Fruit fly (Drosophila melanogaster) whole organism, embryonic: ENCODE results near the gene Gos28.

ENCODE experiments used
- Bteb2 ChIP-seq: fragments of 200-800 bp; sonication (Bioruptor generic); optimal IDR thresholded peaks from 2 replicates; lab custom pipeline; 2016; ENCODE audit warnings: missing biosample characterization, missing genetic modification characterization
- CG13894 ChIP-seq: fragments of 200-800 bp; sonication (Bioruptor generic); optimal IDR thresholded peaks from 3 replicates; lab custom pipeline; 2018; ENCODE audit warnings: missing biosample characterization, mild to moderate bottlenecking, missing genetic modification characterization, moderate library complexity
- CG15601 ChIP-seq: fragments of 200-800 bp; sonication (Bioruptor generic); optimal IDR thresholded peaks from 3 replicates; lab custom pipeline; 2019; ENCODE audit warnings: missing biosample characterization, mild to moderate bottlenecking, missing genetic modification characterization, moderate library complexity
- CG17359 ChIP-seq: fragments of 200-800 bp; sonication (Bioruptor generic); optimal IDR thresholded peaks from 3 replicates; lab custom pipeline; 2018; ENCODE audit warnings: missing biosample characterization, mild to moderate bottlenecking, missing genetic modification characterization, moderate library complexity
- CG17612 ChIP-seq: fragments of 200-800 bp; sonication (Bioruptor generic); IDR thresholded peaks from 2 replicates; pipeline ENCODE4 v1.3.6; 2022; ENCODE audit warnings: missing biosample characterization, missing genetic modification characterization
- CG2120 ChIP-seq: fragments of 200-800 bp; sonication (Bioruptor generic); optimal IDR thresholded peaks from 3 replicates; lab custom pipeline; 2016; ENCODE audit warnings: missing biosample characterization, missing genetic modification characterization
- CG2129 ChIP-seq: fragments of 200-800 bp; sonication (Bioruptor generic); IDR thresholded peaks from 2 replicates; pipeline ENCODE4 v1.3.6; 2022; ENCODE audit warnings: missing biosample characterization, missing genetic modification characterization; ENCODE audit not compliant: partially characterized antibody
- CG30403 ChIP-seq: fragments of 200-800 bp; sonication (Bioruptor generic); optimal IDR thresholded peaks from 3 replicates; lab custom pipeline; 2016; ENCODE audit warnings: missing biosample characterization, missing genetic modification characterization
- CG3726 ChIP-seq: fragments of 200-800 bp; sonication (Bioruptor generic); IDR thresholded peaks from 3 replicates; pipeline ENCODE4, ENCODE4 v1.3.6; 2022; ENCODE audit warnings: missing biosample characterization, missing genetic modification characterization
- CG3995 ChIP-seq: fragments of 200-800 bp; sonication (Bioruptor generic); optimal IDR thresholded peaks from 3 replicates; lab custom pipeline; 2016; ENCODE audit warnings: missing biosample characterization, missing genetic modification characterization
- CG6791 ChIP-seq: fragments of 200-800 bp; sonication (Bioruptor generic); IDR thresholded peaks from 3 replicates; pipeline ENCODE4 v1.3.6; 2022; ENCODE audit warnings: missing biosample characterization, missing genetic modification characterization; ENCODE audit not compliant: partially characterized antibody
- CG7357 ChIP-seq: fragments of 200-800 bp; sonication (Bioruptor generic); IDR thresholded peaks from 3 replicates; pipeline ENCODE4 v1.3.6; 2022; ENCODE audit warnings: missing biosample characterization, missing genetic modification characterization
- CG7745 ChIP-seq: fragments of 200-800 bp; sonication (Bioruptor generic); optimal IDR thresholded peaks from 2 replicates; lab custom pipeline; 2018; ENCODE audit warnings: missing biosample characterization, mild to moderate bottlenecking, missing genetic modification characterization, moderate library complexity
- CG8478 ChIP-seq: fragments of >200 bp; optimal IDR thresholded peaks from 2 replicates; lab custom pipeline; 2018
- CTCF ChIP-seq: fragments of 200-800 bp; sonication (Bioruptor generic); optimal IDR thresholded peaks from 2 replicates; lab custom pipeline; 2017; ENCODE audit warnings: missing biosample characterization, mild to moderate bottlenecking, missing genetic modification characterization, moderate library complexity
- CrebB ChIP-seq: fragments of 200-800 bp; sonication (Bioruptor generic); optimal IDR thresholded peaks from 3 replicates; lab custom pipeline; 2018; ENCODE audit warnings: missing biosample characterization, mild to moderate bottlenecking, missing genetic modification characterization
- D ChIP-seq, 2 experiments: fragments of 200-800 bp in 1 of 2; fragments of >200 bp in 1 of 2; sonication (Bioruptor generic) in 1 of 2; optimal IDR thresholded peaks; 2 replicates in 1 of 2; 3 replicates in 1 of 2; lab custom pipeline; 2017; ENCODE audit warnings: mild to moderate bottlenecking in 1 of 2, missing biosample characterization in 1 of 2, missing genetic modification characterization in 1 of 2, missing genetic modification reagents in 1 of 2
- Dad ChIP-seq: fragments of 200-800 bp; sonication (Bioruptor generic); optimal IDR thresholded peaks from 3 replicates; lab custom pipeline; 2016; ENCODE audit warnings: missing biosample characterization, missing genetic modification characterization
- Dll ChIP-seq: fragments of 200-800 bp; sonication (Bioruptor generic); IDR thresholded peaks from 4 replicates; pipeline ENCODE4 v1.3.6; 2022; ENCODE audit warnings: missing biosample characterization, missing genetic modification characterization; ENCODE audit not compliant: partially characterized antibody
- Drgx ChIP-seq: fragments of 200-800 bp; sonication (Bioruptor generic); IDR thresholded peaks from 2 replicates; pipeline ENCODE4 v1.3.6; 2022; ENCODE audit warnings: missing biosample characterization, missing genetic modification characterization
- Ets65A ChIP-seq: fragments of 200-800 bp; sonication (Bioruptor generic); peaks from one replicate; lab custom pipeline; 2016; ENCODE audit warnings: missing biosample characterization, missing genetic modification characterization
- HLH4C ChIP-seq: fragments of 200-800 bp; sonication (Bioruptor generic); IDR thresholded peaks from 3 replicates; pipeline ENCODE4 v1.3.6; 2022; ENCODE audit warnings: missing biosample characterization, missing genetic modification characterization; ENCODE audit not compliant: partially characterized antibody
- Nf-YA ChIP-seq: fragments of 200-800 bp; sonication (Bioruptor generic); IDR thresholded peaks from 2 replicates; pipeline ENCODE4 v1.3.6; 2022; ENCODE audit warnings: missing biosample characterization, missing genetic modification characterization
- Pdp1 ChIP-seq, 2 experiments: fragments of 200-800 bp; sonication (Bioruptor generic); optimal IDR thresholded peaks; 3 replicates each; lab custom pipeline; 2016; ENCODE audit warnings: missing biosample characterization in 2 of 2, missing genetic modification characterization in 2 of 2, mild to moderate bottlenecking in 1 of 2, moderate library complexity in 1 of 2
- Tbp ChIP-seq: fragments of >200 bp; optimal IDR thresholded peaks from 2 replicates; lab custom pipeline; 2018; ENCODE audit warnings: missing biosample characterization, missing genetic modification characterization
- Trl ChIP-seq, 3 experiments: fragments of >200 bp in 2 of 3; fragments of 200-800 bp in 1 of 3; sonication (Bioruptor generic) in 1 of 3; optimal IDR thresholded peaks; 2 replicates in 1 of 3; 3 replicates in 2 of 3; lab custom pipeline; 2016 to 2017; ENCODE audit warnings: missing biosample characterization in 1 of 3, missing genetic modification characterization in 1 of 3
- amos ChIP-seq: fragments of 200-800 bp; sonication (Bioruptor generic); IDR thresholded peaks from 2 replicates; pipeline ENCODE4 v1.3.6; 2022; ENCODE audit warnings: missing biosample characterization, missing genetic modification characterization; ENCODE audit not compliant: partially characterized antibody
- ash1 ChIP-seq: fragments of 200-800 bp; sonication (Bioruptor generic); optimal IDR thresholded peaks from 2 replicates; lab custom pipeline; 2018; ENCODE audit warnings: missing biosample characterization, mild to moderate bottlenecking, missing genetic modification characterization
- btn ChIP-seq: fragments of 200-800 bp; sonication (Bioruptor generic); optimal IDR thresholded peaks from 2 replicates; lab custom pipeline; 2016; ENCODE audit warnings: missing biosample characterization, missing genetic modification characterization
- cad ChIP-seq: fragments of >200 bp; optimal IDR thresholded peaks from 2 replicates; lab custom pipeline; 2017; ENCODE audit warnings: missing biosample characterization, missing genetic modification characterization
- dmrt11E ChIP-seq: fragments of 200-800 bp; sonication (Bioruptor generic); optimal IDR thresholded peaks from 3 replicates; lab custom pipeline; 2018; ENCODE audit warnings: missing biosample characterization, mild to moderate bottlenecking, missing genetic modification characterization, moderate library complexity
- en ChIP-seq: fragments of 200-800 bp; sonication (Bioruptor generic); optimal IDR thresholded peaks from 2 replicates; lab custom pipeline; 2016; ENCODE audit warnings: missing biosample characterization, missing genetic modification characterization
- fd102C ChIP-seq: fragments of 200-800 bp; sonication (Bioruptor generic); optimal IDR thresholded peaks from 2 replicates; lab custom pipeline; 2018; ENCODE audit warnings: missing biosample characterization, mild to moderate bottlenecking, missing genetic modification characterization, moderate library complexity
- gcm ChIP-seq: fragments of 200-800 bp; sonication (Bioruptor generic); optimal IDR thresholded peaks from 2 replicates; lab custom pipeline; 2019; ENCODE audit warnings: missing biosample characterization, mild to moderate bottlenecking, missing genetic modification characterization, moderate library complexity
- nom ChIP-seq: fragments of 200-800 bp; sonication (Bioruptor generic); optimal IDR thresholded peaks from 2 replicates; lab custom pipeline; 2017; ENCODE audit warnings: missing biosample characterization, missing genetic modification characterization, mild to moderate bottlenecking, moderate library complexity, missing genetic modification reagents
- onecut ChIP-seq: fragments of 200-800 bp; sonication (Bioruptor generic); IDR thresholded peaks from 2 replicates; pipeline ENCODE4 v1.3.6; 2022; ENCODE audit warnings: missing biosample characterization, missing genetic modification characterization
- pan ChIP-seq, 4 experiments: fragments of >200 bp in 3 of 4; fragments of 200-800 bp in 1 of 4; sonication (Bioruptor generic) in 1 of 4; optimal IDR thresholded peaks in 3 of 4; IDR thresholded peaks in 1 of 4; 2 replicates each; pipeline versions ENCODE4 v1.3.6 to Lab custom; 2017 to 2022; ENCODE audit warnings: missing biosample characterization in 2 of 4, missing genetic modification characterization in 2 of 4, mixed read lengths in 1 of 4
- pita ChIP-seq: fragments of 200-800 bp; sonication (Bioruptor generic); optimal IDR thresholded peaks from 2 replicates; lab custom pipeline; 2017; ENCODE audit warnings: missing biosample characterization, mild to moderate bottlenecking, missing genetic modification characterization
- pnt ChIP-seq: fragments of 200-800 bp; sonication (Bioruptor generic); optimal IDR thresholded peaks from 3 replicates; lab custom pipeline; 2016; ENCODE audit warnings: missing biosample characterization, missing genetic modification characterization
- psq ChIP-seq: fragments of 200-800 bp; sonication (Bioruptor generic); optimal IDR thresholded peaks from 2 replicates; lab custom pipeline; 2017; ENCODE audit warnings: missing biosample characterization, missing genetic modification characterization
- ranshi ChIP-seq: fragments of 200-800 bp; sonication (Bioruptor generic); IDR thresholded peaks from 2 replicates; pipeline ENCODE4 v1.3.6; 2022; ENCODE audit warnings: missing biosample characterization, missing genetic modification characterization
- row ChIP-seq: fragments of 200-800 bp; sonication (Bioruptor generic); IDR thresholded peaks from 3 replicates; pipeline ENCODE4 v1.3.6; 2022; ENCODE audit warnings: missing biosample characterization, missing genetic modification characterization
- slp2 ChIP-seq: fragments of 200-800 bp; sonication (Bioruptor generic); optimal IDR thresholded peaks from 2 replicates; lab custom pipeline; 2016; ENCODE audit warnings: missing biosample characterization, missing genetic modification characterization
- tup ChIP-seq: fragments of 200-800 bp; sonication (Bioruptor generic); optimal IDR thresholded peaks from 2 replicates; lab custom pipeline; 2016; ENCODE audit warnings: missing biosample characterization, mild to moderate bottlenecking, missing genetic modification characterization, moderate library complexity
- z ChIP-seq: fragments of 200-800 bp; sonication (Bioruptor generic); IDR thresholded peaks from 3 replicates; pipeline ENCODE4 v1.3.6; 2022; ENCODE audit warnings: missing biosample characterization, missing genetic modification characterization

Gos28 gene

DNA sequence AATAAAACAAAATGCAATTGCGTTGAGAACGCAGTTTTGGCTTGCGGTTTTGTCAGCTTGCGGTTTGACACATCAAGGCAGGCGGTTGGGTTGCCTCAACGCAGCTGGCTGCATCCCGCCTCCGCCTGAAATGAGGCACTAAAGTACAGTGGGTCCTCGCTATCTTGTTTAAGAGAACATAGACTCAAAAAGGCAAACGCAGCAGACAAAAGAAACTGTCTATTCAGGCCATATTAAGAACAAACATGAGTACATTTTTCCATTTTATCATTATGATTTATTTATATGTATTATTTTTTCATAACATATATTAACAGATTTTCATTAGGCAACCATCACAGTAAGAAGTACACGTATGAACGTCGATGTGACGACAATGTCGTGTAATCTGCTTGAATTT is 23.9 kb upstream of the Gos28 start:
- TF ChIP-seq gcm (no peak), fd102C (no peak), psq (no peak), row (GFP tag; lab: Robert Waterston, UW) (peak; percentile 28; the same call in 1 of the 3 replicates), CG3995 (GFP tag; lab: Kevin White, UChicago) (no peak), CG30403 (GFP tag; lab: Kevin White, UChicago) (no peak), Trl (optimal IDR thresholded peaks at IDR 0.05; lab: Kevin White, UChicago) (no peak), Trl (GFP tag; optimal IDR thresholded peaks at IDR 0.05; lab: Kevin White, UChicago) (no peak), pita (GFP tag; lab: Kevin White, UChicago) (no peak), Pdp1 (GFP tag; optimal IDR thresholded peaks at IDR 0.05; lab: Kevin White, UChicago) (no peak), slp2 (GFP tag; lab: Kevin White, UChicago) (no peak), CG7357 (GFP tag; lab: Robert Waterston, UW) (no peak), Drgx (GFP tag; lab: Robert Waterston, UW) (peak; percentile 36; the same call in 1 of the 2 replicates), Dad (GFP tag; lab: Kevin White, UChicago) (no peak), Dll (no peak), Tbp (no peak)
- TF ChIP-seq, all 482 proteins: peak for 2

DNA sequence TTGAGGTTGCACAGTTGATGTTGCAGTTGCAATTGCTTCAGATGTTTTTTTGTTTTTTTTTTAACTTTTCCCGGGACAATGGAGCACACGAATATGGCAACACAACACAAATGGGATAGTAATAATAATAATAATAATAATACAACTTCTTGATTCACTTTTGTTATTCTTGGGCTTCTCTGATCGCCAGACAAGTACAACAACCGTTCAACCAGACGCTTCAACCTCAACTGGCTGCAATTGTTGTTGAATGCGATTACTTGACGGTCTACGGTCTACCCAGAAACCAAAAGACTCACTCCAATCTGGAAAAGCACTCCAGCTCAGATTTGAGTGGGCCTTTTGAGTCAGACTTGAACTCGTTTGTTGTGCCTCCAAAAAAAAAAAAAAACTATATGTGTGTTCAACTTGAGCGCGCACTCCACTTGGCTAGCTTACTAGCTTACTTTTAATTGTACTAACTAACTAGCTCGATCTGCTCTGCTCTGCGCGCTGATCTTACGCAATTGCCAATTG is 22.2 kb upstream of the Gos28 start, which contains the start of gene CG14301:
Gene CG14301 (minus strand): TSS at position 216 of the 516 bp plus-strand sequence.
- TF ChIP-seq btn (GFP tag; lab: Kevin White, UChicago) (no peak), CG8478 (lab: Kevin White, UChicago) (no peak), HLH4C (0 out of 3 replicates have a peak, but pooled peaks have one; percentile 22), CG17359 (tag; lab: Kevin White, UChicago) (no peak), CG17612 (GFP tag; lab: Robert Waterston, UW) (no peak), nom (GFP tag; lab: Kevin White, UChicago) (peak; percentile 55), z (GFP tag; lab: Robert Waterston, UW) (peak; percentile 96), CG15601 (tag; lab: Kevin White, UChicago) (peak; percentile 95)
- TF ChIP-seq, all 482 proteins: peak for 4

dm6 chr3R:18643646-18644045 is 19.9 kb upstream of the Gos28 start:
- TF ChIP-seq CG7745 (tag; lab: Kevin White, UChicago) (no peak), CG13894 (tag; lab: Kevin White, UChicago) (peak; percentile 95), ash1 (GFP tag; lab: Kevin White, UChicago) (no peak), Ets65A (GFP tag; lab: Kevin White, UChicago) (peak; percentile 63)

DNA sequence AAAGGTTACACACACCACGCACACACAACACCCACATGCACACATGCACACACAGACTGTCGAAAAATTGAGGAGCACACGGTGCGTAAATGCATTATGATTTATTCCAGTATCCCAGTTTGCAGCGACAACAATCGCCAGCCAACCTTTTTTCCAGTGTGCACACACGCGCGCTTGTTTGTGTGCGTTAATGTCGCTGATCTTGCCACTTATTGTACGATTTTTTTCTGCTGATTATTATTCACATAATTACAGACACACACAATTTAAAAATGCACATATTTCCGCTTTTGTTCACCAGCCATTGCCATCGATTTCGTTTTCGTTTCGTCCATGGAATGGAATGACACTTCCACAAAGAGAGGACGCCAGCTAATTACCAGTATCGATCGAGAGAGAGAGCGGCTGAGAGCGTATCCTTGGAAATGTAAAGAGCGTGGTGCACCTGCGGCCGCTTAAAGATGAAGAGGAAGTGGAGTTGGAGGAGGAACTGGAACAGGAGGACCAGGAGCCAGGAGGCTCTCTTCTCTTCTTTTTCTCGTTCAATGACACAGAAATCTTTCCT is 5.1 kb upstream of the Gos28 start:
- TF ChIP-seq cad = no peak
- TF ChIP-seq amos (GFP tag; lab: Robert Waterston, UW) = no peak
- TF ChIP-seq Trl (optimal IDR thresholded peaks at IDR 0.05; lab: Kevin White, UChicago) = peak; percentile 73 to 78
- no peak for TF ChIP-seq Trl (GFP tag; optimal IDR thresholded peaks at IDR 0.05; lab: Kevin White, UChicago)
- TF ChIP-seq en (GFP tag; lab: Kevin White, UChicago) = no peak
- TF ChIP-seq CTCF = no peak
- TF ChIP-seq Nf-YA (GFP tag; lab: Robert Waterston, UW) = no peak
- no peak for TF ChIP-seq CG2120
- no peak for TF ChIP-seq ranshi (GFP tag; lab: Robert Waterston, UW)
- no peak for TF ChIP-seq pnt (GFP tag; lab: Kevin White, UChicago)
- no peak for TF ChIP-seq tup (GFP tag; lab: Kevin White, UChicago)
- peak; percentile 4 for TF ChIP-seq D (optimal IDR thresholded peaks at IDR 0.05; lab: Kevin White, UChicago)
- no peak for TF ChIP-seq D (GFP tag; optimal IDR thresholded peaks at IDR 0.05; lab: Kevin White, UChicago)
- no peak for TF ChIP-seq CG6791
- TF ChIP-seq CrebB (tag; lab: Kevin White, UChicago) = no peak
- no peak for TF ChIP-seq CG2129 (GFP tag; lab: Robert Waterston, UW)
- TF ChIP-seq CG3726 (GFP tag; lab: Robert Waterston, UW) = no peak
- TF ChIP-seq dmrt11E (tag; lab: Kevin White, UChicago) = no peak
- TF ChIP-seq Bteb2 = no peak
- peak; percentile 78 for TF ChIP-seq onecut (GFP tag; lab: Robert Waterston, UW)
- TF ChIP-seq pan (optimal IDR thresholded peaks at IDR 0.05; lab: Kevin White, UChicago) = no peak
- TF ChIP-seq pan (GFP tag; optimal IDR thresholded peaks at IDR 0.05 in 1 of 2, IDR thresholded peaks at IDR 0.05 in 1 of 2) = no peak
